Worm (Caenorhabditis elegans) whole organism, L2 larva: ENCODE data around the gene nas-13.

Experiments used
- lin-11 ChIP-seq: fragments of 150-350 bp; sonication (generic microtip); optimal IDR thresholded peaks from 2 replicates; lab custom pipeline; 2014; ENCODE audit warnings: missing biosample characterization, missing genetic modification characterization, inconsistent platforms, mixed read lengths
- nhr-237 ChIP-seq: fragments of 150-350 bp; optimal IDR thresholded peaks from 2 replicates; lab custom pipeline; 2014; ENCODE audit warnings: missing biosample characterization, missing genetic modification characterization
- nhr-77 ChIP-seq: fragments of 150-350 bp; optimal IDR thresholded peaks from 2 replicates; lab custom pipeline; 2014; ENCODE audit warnings: missing biosample characterization, missing genetic modification characterization
- unc-62 ChIP-seq: fragments of 150-350 bp; optimal IDR thresholded peaks from 2 replicates; lab custom pipeline; 2014; ENCODE audit warnings: missing biosample characterization, missing genetic modification reagents, missing genetic modification characterization
- ztf-11 ChIP-seq: sonication (generic microtip); optimal IDR thresholded peaks from 2 replicates; lab custom pipeline; 2017; ENCODE audit warnings: missing biosample characterization, missing genetic modification characterization

ce11 chrX:15477309-15477708 lies 49.3 kb upstream of the nas-13 start, which contains the start of gene exc-1:
- TF ChIP-seq ztf-11 (tag; lab: Kevin White, UChicago) (no peak), nhr-77 (tag; lab: Kevin White, UChicago) (no peak), unc-62 (GFP tag; lab: Kevin White, UChicago) (no peak), lin-11 (no peak), nhr-237 (no peak)
